Fruit fly (Drosophila melanogaster) whole organism: ENCODE measurements around the gene mirr.

Source experiments
- EcR ChIP-seq, 2 experiments: fragments of >200 bp; optimal IDR thresholded peaks; 2 replicates each; lab custom pipeline; 2017; ENCODE audit warnings: missing biosample characterization in 2 of 2, missing genetic modification characterization in 2 of 2, missing genetic modification reagents in 2 of 2
- pan ChIP-seq: fragments of >200 bp; optimal IDR thresholded peaks from 2 replicates; lab custom pipeline; 2017
- psq ChIP-seq: fragments of >200 bp; optimal IDR thresholded peaks from 2 replicates; lab custom pipeline; 2017
- usp ChIP-seq: fragments of >200 bp; optimal IDR thresholded peaks from 2 replicates; lab custom pipeline; 2017; ENCODE audit warnings: missing biosample characterization, missing genetic modification characterization, mixed read lengths

DNA sequence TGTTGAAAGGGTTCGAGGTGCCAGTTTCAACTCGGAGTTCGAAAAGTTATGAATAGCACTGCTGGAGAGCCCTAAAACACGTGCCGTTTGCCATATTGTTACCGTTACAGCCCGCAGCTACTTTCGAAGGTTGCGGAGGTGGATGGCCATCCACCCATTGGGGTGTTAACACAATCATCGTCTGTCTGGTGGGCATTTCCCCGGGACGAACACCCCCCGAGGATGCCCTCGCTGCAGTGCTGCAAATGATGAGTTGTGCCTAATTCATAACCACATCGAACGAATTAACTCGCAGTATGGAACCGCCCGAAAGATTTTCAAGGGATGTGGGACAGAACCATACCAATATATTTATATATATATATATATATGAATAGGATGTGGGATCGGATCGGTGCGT lies 33.8 kb downstream of the mirr start:
- TF ChIP-seq EcR (GFP tag; optimal IDR thresholded peaks at IDR 0.05; lab: Kevin White, UChicago) (no peak), usp (no peak), pan (lab: Kevin White, UChicago) (no peak), psq (lab: Kevin White, UChicago) (no peak)
